Worm (Caenorhabditis elegans) whole organism, L3 larva: ENCODE results near the gene ugt-52.
A peak's percentile ranks its signal among the peaks of the same experiment; 100 is the strongest.

Source experiments
- egl-27 ChIP-seq: sonication (generic microtip); optimal IDR thresholded peaks from 4 replicates; lab custom pipeline; 2017; ENCODE audit warnings: missing biosample characterization, missing genetic modification reagents, missing genetic modification characterization
- elt-3 ChIP-seq, 3 experiments: fragments of 150-350 bp in 1 of 3; sonication (generic microtip) in 2 of 3; optimal IDR thresholded peaks; 2 replicates in 2 of 3; 4 replicates in 1 of 3; lab custom pipeline; 2014 to 2017; ENCODE audit warnings: missing biosample characterization in 3 of 3, missing genetic modification characterization in 3 of 3
- hmg-11 ChIP-seq: sonication (generic microtip); optimal IDR thresholded peaks from 2 replicates; lab custom pipeline; 2016; ENCODE audit warnings: missing genetic modification characterization, missing compliant biosample characterization
- lin-15B ChIP-seq: fragments of 150-350 bp; optimal IDR thresholded peaks from 2 replicates; lab custom pipeline; 2014; ENCODE audit warnings: missing biosample characterization, missing genetic modification characterization
- lin-39 ChIP-seq: fragments of 150-350 bp; optimal IDR thresholded peaks from 2 replicates; lab custom pipeline; 2018; ENCODE audit warnings: missing biosample characterization, missing genetic modification reagents, missing genetic modification characterization
- nfya-1 ChIP-seq: sonication (generic microtip); optimal IDR thresholded peaks from 2 replicates; lab custom pipeline; 2017; ENCODE audit warnings: missing genetic modification characterization, mild to moderate bottlenecking, missing compliant biosample characterization, antibody characterized with exemption, moderate library complexity; ENCODE audit not compliant: insufficient read depth
- nhr-23 ChIP-seq: fragments of 150-350 bp; optimal IDR thresholded peaks from 2 replicates; lab custom pipeline; 2014; ENCODE audit warnings: missing biosample characterization, missing genetic modification reagents, missing genetic modification characterization

Gene ugt-52

DNA sequence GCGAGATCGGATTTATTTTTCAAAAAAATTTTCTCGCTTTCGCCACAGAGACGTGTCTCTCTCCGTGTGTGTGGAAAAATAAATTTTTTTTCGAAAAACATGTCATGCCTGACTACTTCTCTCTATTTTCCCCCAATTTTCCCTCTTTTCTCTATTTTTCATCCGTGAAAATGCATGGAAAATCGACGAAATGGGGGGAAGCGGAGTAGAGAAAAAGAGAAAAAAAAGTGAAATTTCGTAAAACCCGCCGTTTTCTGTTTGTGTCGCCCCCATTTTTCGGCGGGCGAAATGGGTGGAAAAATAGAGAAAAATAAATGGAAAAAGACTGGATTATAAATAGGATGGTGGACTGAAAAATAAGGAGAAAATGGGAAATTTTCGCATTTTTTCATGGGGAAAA, 54.9 kb downstream of the ugt-52 start:
- TF ChIP-seq nfya-1 (tag; lab: Kevin White, UChicago) (peak; percentile 12), hmg-11 (tag; lab: Kevin White, UChicago) (peak; percentile 79), lin-15B (peak; percentile 7), lin-39 (no peak), elt-3 (tag; optimal IDR thresholded peaks at IDR 0.05; lab: Kevin White, UChicago) (no peak), egl-27 (tag; lab: Kevin White, UChicago) (no peak), nhr-23 (tag; lab: Kevin White, UChicago) (peak; percentile 22)
